Fruit fly (Drosophila melanogaster) whole organism, prepupa: ENCODE data around the gene CG46396.

Experiments
- Blimp-1 ChIP-seq: fragments of 200-800 bp; sonication (Bioruptor generic); optimal IDR thresholded peaks from 3 replicates; lab custom pipeline; 2017; ENCODE audit warnings: missing biosample characterization, missing genetic modification characterization, mild to moderate bottlenecking, moderate library complexity, missing genetic modification reagents
- CG10631 ChIP-seq: fragments of 200-800 bp; sonication (Bioruptor generic); optimal IDR thresholded peaks from 2 replicates; lab custom pipeline; 2016; ENCODE audit warnings: missing biosample characterization, missing genetic modification characterization
- CG10669 ChIP-seq: fragments of 200-800 bp; sonication (Bioruptor generic); optimal IDR thresholded peaks from 3 replicates; lab custom pipeline; 2018; ENCODE audit warnings: missing biosample characterization, mild to moderate bottlenecking, missing genetic modification characterization, moderate library complexity
- CG11902 ChIP-seq: fragments of 200-800 bp; sonication (Bioruptor generic); optimal IDR thresholded peaks from 3 replicates; lab custom pipeline; 2016; ENCODE audit warnings: missing biosample characterization, missing genetic modification characterization
- CG15336 ChIP-seq: fragments of 200-800 bp; sonication (Bioruptor generic); IDR thresholded peaks from 2 replicates; pipeline ENCODE4 v1.3.6; 2022; ENCODE audit warnings: missing biosample characterization, missing genetic modification characterization
- CG1621 ChIP-seq: fragments of 200-800 bp; sonication (Bioruptor generic); optimal IDR thresholded peaks from 3 replicates; lab custom pipeline; 2018; ENCODE audit warnings: missing biosample characterization, mild to moderate bottlenecking, missing genetic modification characterization
- CG16779 ChIP-seq: fragments of 200-800 bp; sonication (Bioruptor generic); optimal IDR thresholded peaks from 3 replicates; lab custom pipeline; 2017; ENCODE audit warnings: missing biosample characterization, mild to moderate bottlenecking, missing genetic modification characterization
- CG3032 ChIP-seq: fragments of 200-800 bp; optimal IDR thresholded peaks from 2 replicates; lab custom pipeline; 2019; ENCODE audit warnings: missing biosample characterization, mild to moderate bottlenecking, missing genetic modification characterization, moderate library complexity
- CG31627 ChIP-seq: fragments of 200-800 bp; sonication (Bioruptor generic); optimal IDR thresholded peaks from 3 replicates; lab custom pipeline; 2016; ENCODE audit warnings: missing biosample characterization, missing genetic modification characterization
- CG34406 ChIP-seq: fragments of 200-800 bp; sonication (Bioruptor generic); optimal IDR thresholded peaks from 3 replicates; lab custom pipeline; 2016; ENCODE audit warnings: missing biosample characterization, missing genetic modification characterization
- CG3919 ChIP-seq: fragments of 200-800 bp; sonication (Bioruptor generic); optimal IDR thresholded peaks from 3 replicates; lab custom pipeline; 2016; ENCODE audit warnings: missing biosample characterization, missing genetic modification characterization
- CG4318 ChIP-seq: fragments of 200-800 bp; sonication (Bioruptor generic); optimal IDR thresholded peaks from 3 replicates; lab custom pipeline; 2017; ENCODE audit warnings: missing biosample characterization, mild to moderate bottlenecking, missing genetic modification characterization
- CG6163 ChIP-seq: fragments of 200-800 bp; sonication (Bioruptor generic); IDR thresholded peaks from 3 replicates; pipeline ENCODE4 v1.3.6; 2022; ENCODE audit warnings: missing biosample characterization, missing genetic modification characterization
- CG6276 ChIP-seq: fragments of 200-800 bp; sonication (Bioruptor generic); optimal IDR thresholded peaks from 2 replicates; lab custom pipeline; 2017; ENCODE audit warnings: missing biosample characterization, mild to moderate bottlenecking, missing genetic modification characterization
- CG6808 ChIP-seq: fragments of 200-800 bp; sonication (Bioruptor generic); optimal IDR thresholded peaks from 3 replicates; lab custom pipeline; 2017; ENCODE audit warnings: missing biosample characterization, missing genetic modification characterization, mild to moderate bottlenecking, moderate library complexity, missing genetic modification reagents
- CG7368 ChIP-seq: fragments of 200-800 bp; sonication (Bioruptor generic); optimal IDR thresholded peaks from 3 replicates; lab custom pipeline; 2016; ENCODE audit warnings: missing biosample characterization, missing genetic modification characterization
- CG8119 ChIP-seq: fragments of 200-800 bp; sonication (Bioruptor generic); IDR thresholded peaks from 3 replicates; pipeline ENCODE4 v1.3.6; 2022; ENCODE audit warnings: missing biosample characterization, missing genetic modification characterization
- CG8632 ChIP-seq: fragments of 200-800 bp; sonication (Bioruptor generic); optimal IDR thresholded peaks from 3 replicates; lab custom pipeline; 2016; ENCODE audit warnings: missing biosample characterization, missing genetic modification characterization
- CG9139 ChIP-seq: fragments of 200-800 bp; sonication (Bioruptor generic); optimal IDR thresholded peaks from 3 replicates; lab custom pipeline; 2017; ENCODE audit warnings: missing biosample characterization, mild to moderate bottlenecking, missing genetic modification characterization
- Eip75B ChIP-seq: fragments of 200-800 bp; sonication (Bioruptor generic); optimal IDR thresholded peaks from 3 replicates; lab custom pipeline; 2016; ENCODE audit warnings: missing biosample characterization, missing genetic modification characterization
- Eip78C ChIP-seq: fragments of 200-800 bp; sonication (Bioruptor generic); peaks from one replicate; lab custom pipeline; 2016; ENCODE audit warnings: missing biosample characterization, missing genetic modification characterization
- Ets96B ChIP-seq: fragments of 200-800 bp; optimal IDR thresholded peaks from 2 replicates; lab custom pipeline; 2019; ENCODE audit warnings: missing biosample characterization, mild to moderate bottlenecking, missing genetic modification characterization, moderate library complexity
- Gug ChIP-seq: fragments of 200-800 bp; sonication (Bioruptor generic); IDR thresholded peaks from 2 replicates; pipeline ENCODE4 v1.3.6; 2022; ENCODE audit warnings: missing biosample characterization, missing genetic modification characterization
- Hr38 ChIP-seq: sonication (Bioruptor generic); optimal IDR thresholded peaks from 2 replicates; lab custom pipeline; 2016; ENCODE audit warnings: missing biosample characterization, missing genetic modification characterization
- Hr39 ChIP-seq: fragments of 200-800 bp; sonication (Bioruptor generic); optimal IDR thresholded peaks from 2 replicates; lab custom pipeline; 2016; ENCODE audit warnings: missing biosample characterization, missing genetic modification characterization
- Hr4 ChIP-seq: fragments of 200-800 bp; sonication (Bioruptor generic); optimal IDR thresholded peaks from 3 replicates; lab custom pipeline; 2016; ENCODE audit warnings: missing biosample characterization, missing genetic modification characterization
- OdsH ChIP-seq: fragments of 200-800 bp; sonication (Bioruptor generic); optimal IDR thresholded peaks from 3 replicates; lab custom pipeline; 2016; ENCODE audit warnings: missing biosample characterization, missing genetic modification characterization
- Sox102F ChIP-seq: fragments of 200-800 bp; sonication (Bioruptor generic); optimal IDR thresholded peaks from 2 replicates; lab custom pipeline; 2016; ENCODE audit warnings: missing biosample characterization, mild to moderate bottlenecking, missing genetic modification characterization
- Sox14 ChIP-seq: fragments of 200-800 bp; sonication (Bioruptor generic); optimal IDR thresholded peaks from 3 replicates; lab custom pipeline; 2016; ENCODE audit warnings: missing biosample characterization, missing genetic modification characterization
- Sox15 ChIP-seq: fragments of 200-800 bp; sonication (Bioruptor generic); optimal IDR thresholded peaks from 3 replicates; lab custom pipeline; 2016; ENCODE audit warnings: missing biosample characterization, missing genetic modification characterization
- achi ChIP-seq: fragments of 200-800 bp; sonication (Bioruptor generic); optimal IDR thresholded peaks from 3 replicates; lab custom pipeline; 2016; ENCODE audit warnings: missing biosample characterization, missing genetic modification characterization
- acj6 ChIP-seq: fragments of 200-800 bp; sonication (Bioruptor generic); optimal IDR thresholded peaks from 3 replicates; lab custom pipeline; 2016; ENCODE audit warnings: missing biosample characterization, missing genetic modification characterization
- cyc ChIP-seq: fragments of 200-800 bp; sonication (Bioruptor generic); optimal IDR thresholded peaks from 3 replicates; lab custom pipeline; 2016; ENCODE audit warnings: missing biosample characterization, missing genetic modification characterization
- dac ChIP-seq: fragments of 200-800 bp; sonication (Bioruptor generic); optimal IDR thresholded peaks from 2 replicates; lab custom pipeline; 2017; ENCODE audit warnings: missing biosample characterization, mild to moderate bottlenecking, missing genetic modification characterization
- dsx ChIP-seq: fragments of 200-800 bp; optimal IDR thresholded peaks from 3 replicates; lab custom pipeline; 2019; ENCODE audit warnings: missing biosample characterization, mild to moderate bottlenecking, missing genetic modification characterization, moderate library complexity; ENCODE audit not compliant: poor library complexity, severe bottlenecking
- eg ChIP-seq: fragments of 200-800 bp; sonication (Bioruptor generic); IDR thresholded peaks from 3 replicates; pipeline ENCODE4 v1.3.6; 2022; ENCODE audit warnings: missing biosample characterization, missing genetic modification characterization
- esn ChIP-seq: fragments of 200-800 bp; sonication (Bioruptor generic); optimal IDR thresholded peaks from 2 replicates; lab custom pipeline; 2016; ENCODE audit warnings: missing biosample characterization, mild to moderate bottlenecking, missing genetic modification characterization, moderate library complexity
- fd59A ChIP-seq: fragments of 200-800 bp; sonication (Bioruptor generic); optimal IDR thresholded peaks from 2 replicates; lab custom pipeline; 2017; ENCODE audit warnings: missing biosample characterization, mild to moderate bottlenecking, missing genetic modification characterization, missing genetic modification reagents
- fd85E ChIP-seq: fragments of 200-800 bp; sonication (Bioruptor generic); optimal IDR thresholded peaks from 3 replicates; lab custom pipeline; 2016; ENCODE audit warnings: missing biosample characterization, missing genetic modification characterization
- lz ChIP-seq: fragments of 200-800 bp; sonication (Bioruptor generic); optimal IDR thresholded peaks from 3 replicates; lab custom pipeline; 2016; ENCODE audit warnings: missing biosample characterization, missing genetic modification characterization
- net ChIP-seq: fragments of 200-800 bp; sonication (Bioruptor generic); optimal IDR thresholded peaks from 3 replicates; lab custom pipeline; 2016; ENCODE audit warnings: missing biosample characterization, missing genetic modification characterization
- salr ChIP-seq, 2 experiments: fragments of 200-800 bp; sonication (Bioruptor generic); optimal IDR thresholded peaks; 3 replicates each; lab custom pipeline; 2016 to 2018; ENCODE audit warnings: missing biosample characterization in 2 of 2, missing genetic modification characterization in 2 of 2, mild to moderate bottlenecking in 1 of 2
- spab ChIP-seq: fragments of 200-800 bp; sonication (Bioruptor generic); optimal IDR thresholded peaks from 2 replicates; lab custom pipeline; 2017; ENCODE audit warnings: missing biosample characterization, mild to moderate bottlenecking, missing genetic modification characterization, missing genetic modification reagents
- ss ChIP-seq, 2 experiments: fragments of 200-800 bp; sonication (Bioruptor generic); optimal IDR thresholded peaks; 2 replicates in 1 of 2; 3 replicates in 1 of 2; lab custom pipeline; 2017 to 2018; ENCODE audit warnings: mild to moderate bottlenecking in 2 of 2, missing biosample characterization in 2 of 2, missing genetic modification characterization in 2 of 2, moderate library complexity in 1 of 2
- svp ChIP-seq: fragments of 200-800 bp; sonication (Bioruptor generic); peaks from one replicate; lab custom pipeline; 2016; ENCODE audit warnings: missing biosample characterization, missing genetic modification characterization
- topi ChIP-seq: fragments of 200-800 bp; sonication (Bioruptor generic); optimal IDR thresholded peaks from 3 replicates; lab custom pipeline; 2016; ENCODE audit warnings: missing biosample characterization, missing genetic modification characterization
- vri ChIP-seq: fragments of 200-800 bp; sonication (Bioruptor generic); optimal IDR thresholded peaks from 3 replicates; lab custom pipeline; 2016; ENCODE audit warnings: missing biosample characterization, mild to moderate bottlenecking, missing genetic modification characterization

The CG46396 gene

DNA sequence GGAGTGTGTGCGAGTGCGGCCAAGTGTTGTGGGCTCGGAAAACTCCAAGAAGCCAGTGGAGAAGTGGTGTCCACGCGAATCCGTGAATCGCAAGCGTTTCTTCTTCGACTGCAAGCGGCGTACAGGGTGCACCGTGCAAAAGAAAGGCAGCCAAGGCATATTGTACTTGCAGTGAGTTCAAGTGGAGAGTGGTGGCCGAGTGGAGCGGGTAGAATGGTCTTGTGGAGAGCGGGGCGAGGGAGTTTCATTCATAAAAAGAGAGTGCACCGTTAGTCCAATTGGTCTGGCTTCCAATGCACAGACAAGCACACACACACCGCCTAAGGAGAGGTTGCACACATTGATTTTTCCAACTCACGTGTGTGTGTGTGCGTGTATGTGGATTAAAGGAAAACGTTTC, 47.3 kb downstream of the CG46396 start (continued):
- TF ChIP-seq CG11902 = no peak
- no peak for TF ChIP-seq CG10631 (GFP tag; lab: Kevin White, UChicago)
- TF ChIP-seq topi (GFP tag; lab: Kevin White, UChicago) = no peak
- TF ChIP-seq CG9139 (GFP tag; lab: Kevin White, UChicago) = peak; percentile 32
- no peak for TF ChIP-seq fd85E (GFP tag; lab: Kevin White, UChicago)
- TF ChIP-seq CG34406 (GFP tag; lab: Kevin White, UChicago) = no peak
- no peak for TF ChIP-seq Eip75B
- no peak for TF ChIP-seq svp
- no peak for TF ChIP-seq acj6 (GFP tag; lab: Kevin White, UChicago)
- no peak for TF ChIP-seq Ets96B (tag; lab: Kevin White, UChicago)
- no peak for TF ChIP-seq CG10669 (GFP tag; lab: Kevin White, UChicago)
- no peak for TF ChIP-seq Hr4 (GFP tag; lab: Kevin White, UChicago)
- TF ChIP-seq CG6163 (GFP tag; lab: Robert Waterston, UW) = 0 out of 3 replicates have a peak, but pooled peaks have one; percentile 10
- TF ChIP-seq Gug (GFP tag; lab: Robert Waterston, UW) = no peak
- no peak for TF ChIP-seq Blimp-1 (GFP tag; lab: Kevin White, UChicago)
- peak; percentile 81 for TF ChIP-seq Eip78C (GFP tag; lab: Kevin White, UChicago)
- no peak for TF ChIP-seq vri (GFP tag; lab: Kevin White, UChicago)
- TF ChIP-seq eg (GFP tag; lab: Robert Waterston, UW) = no peak; the same call in 1 of the 3 replicates
- TF ChIP-seq CG6276 = no peak
- TF ChIP-seq cyc (GFP tag; lab: Kevin White, UChicago) = no peak
- TF ChIP-seq Hr39 = no peak
- TF ChIP-seq OdsH (GFP tag; lab: Kevin White, UChicago) = no peak
- TF ChIP-seq CG8632 = no peak
- TF ChIP-seq CG4318 (GFP tag; lab: Kevin White, UChicago) = no peak
- TF ChIP-seq CG1621 (tag; lab: Kevin White, UChicago) = peak; percentile 37
- TF ChIP-seq CG3032 (tag; lab: Kevin White, UChicago) = no peak
- TF ChIP-seq CG7368 = no peak
- TF ChIP-seq achi (GFP tag; lab: Kevin White, UChicago) = no peak
- TF ChIP-seq salr (GFP tag; optimal IDR thresholded peaks at IDR 0.05; lab: Kevin White, UChicago) = peak in 1 of 2 experiments; percentile 8
- no peak for TF ChIP-seq lz (GFP tag; lab: Kevin White, UChicago)
- no peak for TF ChIP-seq dac (GFP tag; lab: Kevin White, UChicago)
- peak in 1 of 2 experiments; percentile 7 for TF ChIP-seq ss (GFP tag; optimal IDR thresholded peaks at IDR 0.05; lab: Kevin White, UChicago)
- TF ChIP-seq CG15336 (GFP tag; lab: Robert Waterston, UW) = no peak
- TF ChIP-seq CG16779 = no peak
- TF ChIP-seq Sox14 = no peak
- TF ChIP-seq Sox102F (GFP tag; lab: Kevin White, UChicago) = no peak

DNA sequence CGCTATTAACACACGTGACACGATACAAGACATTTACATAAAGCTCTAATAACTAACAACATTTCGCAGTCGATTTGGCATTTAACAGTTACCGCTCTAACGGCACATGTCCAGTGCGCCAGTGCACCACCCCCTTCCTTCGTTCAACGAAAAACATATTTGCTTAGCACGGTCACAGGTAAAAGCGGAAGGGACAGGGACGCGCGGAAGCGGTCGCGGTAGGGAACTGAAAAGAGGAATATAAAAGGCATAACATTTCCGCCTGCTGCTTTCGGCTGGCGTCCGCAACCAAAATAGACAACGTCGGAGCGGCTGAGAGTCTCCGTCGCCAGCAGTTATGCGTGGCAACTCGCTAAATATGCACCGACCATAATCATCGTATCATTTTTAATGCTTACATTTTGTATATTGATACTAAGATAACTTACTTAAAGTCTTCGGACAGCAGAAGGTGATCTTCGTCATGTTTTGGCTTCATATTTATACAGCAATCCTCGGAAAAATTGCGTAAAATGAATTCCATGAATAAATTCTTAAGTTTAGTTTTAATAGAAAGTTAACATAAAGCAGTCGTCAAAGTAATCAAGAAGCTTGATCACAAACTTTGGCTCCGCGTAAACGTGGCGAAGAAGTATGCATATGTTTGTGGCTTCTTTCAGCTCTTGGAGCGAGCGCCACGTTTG, 48.0 kb downstream of the CG46396 start:
- TF ChIP-seq Sox15 (GFP tag; lab: Kevin White, UChicago) (no peak), fd59A (GFP tag; lab: Kevin White, UChicago) (no peak), CG1621 (tag; lab: Kevin White, UChicago) (no peak), Blimp-1 (GFP tag; lab: Kevin White, UChicago) (no peak), net (GFP tag; lab: Kevin White, UChicago) (peak; percentile 31), CG8632 (no peak), dsx (GFP tag; lab: Kevin White, UChicago) (peak; percentile 13), CG34406 (GFP tag; lab: Kevin White, UChicago) (no peak), spab (GFP tag; lab: Kevin White, UChicago) (no peak), Hr4 (GFP tag; lab: Kevin White, UChicago) (peak; percentile 76), esn (GFP tag; lab: Kevin White, UChicago) (peak; percentile 31), CG15336 (GFP tag; lab: Robert Waterston, UW) (peak; percentile 73), Hr38 (GFP tag; lab: Kevin White, UChicago) (no peak), Sox14 (peak; percentile 34), CG3919 (GFP tag; lab: Kevin White, UChicago) (peak; percentile 24), CG4318 (GFP tag; lab: Kevin White, UChicago) (peak; percentile 45), Eip78C (GFP tag; lab: Kevin White, UChicago) (peak; percentile 79), ss (GFP tag; optimal IDR thresholded peaks at IDR 0.05; lab: Kevin White, UChicago) (no peak), vri (GFP tag; lab: Kevin White, UChicago) (no peak), Hr39 (peak; percentile 9), fd85E (GFP tag; lab: Kevin White, UChicago) (no peak), CG6276 (peak; percentile 64), Eip75B (peak; percentile 4), salr (GFP tag; optimal IDR thresholded peaks at IDR 0.05; lab: Kevin White, UChicago) (peak in 1 of 2 experiments; percentile 54), CG31627 (no peak), CG7368 (no peak), CG8119 (GFP tag; lab: Robert Waterston, UW) (peak; percentile 69), dac (GFP tag; lab: Kevin White, UChicago) (peak; percentile 37), CG9139 (GFP tag; lab: Kevin White, UChicago) (no peak), CG6808 (peak; percentile 42)
